Worm (Caenorhabditis elegans): Measurements from ENCODE around the gene C11E4.7.

DNA sequence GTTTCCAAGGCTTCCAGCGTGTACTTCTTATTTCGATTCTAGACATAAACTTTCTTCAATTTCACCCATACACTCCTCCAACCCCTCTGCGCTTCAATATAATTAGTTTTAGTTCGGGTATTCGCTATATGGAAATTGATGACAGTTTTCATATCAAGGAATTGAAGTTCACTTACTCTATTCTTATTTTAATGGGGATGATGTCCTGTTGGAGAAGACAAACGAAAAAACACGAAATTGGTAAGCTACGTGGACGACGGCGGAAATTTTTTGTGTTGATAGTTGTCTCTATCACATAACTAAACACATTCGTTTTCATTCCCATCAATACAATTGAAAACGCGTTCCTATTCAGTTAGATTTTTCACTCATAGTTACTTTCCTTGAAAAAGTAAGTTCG, 18.4 kb downstream of the C11E4.7 start, which contains the start of gene F34H10.5:
- TF ChIP-seq aly-2 (tag; optimal IDR thresholded peaks at IDR 0.05) (no peak), hpl-2 (GFP tag; optimal IDR thresholded peaks at IDR 0.05) (no peak), unc-62 (GFP tag; optimal IDR thresholded peaks at IDR 0.05) (no peak), mdl-1 (tag; optimal IDR thresholded peaks at IDR 0.05) (no peak)
